Worm (Caenorhabditis elegans) whole organism, early embryonic: ENCODE results near the gene Y94H6A.7.

Experiments
- B0310.2 ChIP-seq: sonication (generic microtip); optimal IDR thresholded peaks from 2 replicates; lab custom pipeline; 2016; ENCODE audit warnings: mild to moderate bottlenecking, missing genetic modification characterization, missing compliant biosample characterization
- F13C5.2 ChIP-seq: sonication (generic microtip); optimal IDR thresholded peaks from 2 replicates; lab custom pipeline; 2017; ENCODE audit warnings: mild to moderate bottlenecking, missing genetic modification characterization, inconsistent platforms, missing compliant biosample characterization
- aly-1 ChIP-seq: sonication (generic microtip); optimal IDR thresholded peaks from 2 replicates; lab custom pipeline; 2016; ENCODE audit warnings: missing genetic modification characterization, missing compliant biosample characterization
- ama-1 ChIP-seq: fragments of 150-350 bp; optimal IDR thresholded peaks from 2 replicates; lab custom pipeline; 2014
- ceh-36 ChIP-seq: sonication (generic microtip); optimal IDR thresholded peaks from 2 replicates; lab custom pipeline; 2016; ENCODE audit warnings: missing genetic modification characterization, inconsistent platforms, missing compliant biosample characterization
- flt-1 ChIP-seq: fragments of 200-800 bp; sonication (Bioruptor generic); IDR thresholded peaks from 2 replicates; pipeline ENCODE4 v1.3.6; 2022; ENCODE audit warnings: missing genetic modification characterization, missing compliant biosample characterization
- hmbx-1 ChIP-seq: sonication (generic microtip); optimal IDR thresholded peaks from 2 replicates; lab custom pipeline; 2016; ENCODE audit warnings: mild to moderate bottlenecking, missing genetic modification characterization, missing compliant biosample characterization
- hmg-4 ChIP-seq: fragments of 200-800 bp; sonication (Bioruptor generic); optimal IDR thresholded peaks from 2 replicates; lab custom pipeline; 2018; ENCODE audit warnings: mild to moderate bottlenecking, missing genetic modification characterization, missing compliant biosample characterization
- hnd-1 ChIP-seq: sonication (generic microtip); optimal IDR thresholded peaks from 2 replicates; lab custom pipeline; 2016; ENCODE audit warnings: missing genetic modification characterization, missing compliant biosample characterization
- scrt-1 ChIP-seq: fragments of 200-800 bp; sonication (Bioruptor generic); IDR thresholded peaks from 2 replicates; pipeline ENCODE4 v1.3.6; 2022; ENCODE audit warnings: missing genetic modification characterization, missing compliant biosample characterization
- tbx-37 ChIP-seq: fragments of 200-800 bp; sonication (Bioruptor generic); conservative IDR thresholded peaks from 2 replicates; pipeline ENCODE4 v1.3.6; 2022; ENCODE audit warnings: missing genetic modification reagents, missing genetic modification characterization, missing compliant biosample characterization
- tra-4 ChIP-seq: sonication (generic microtip); optimal IDR thresholded peaks from 2 replicates; lab custom pipeline; 2017; ENCODE audit warnings: missing genetic modification characterization, missing compliant biosample characterization

ce11 chrIV:2758079-2758478 is 41.7 kb upstream of the Y94H6A.7 start:
- no peak for TF ChIP-seq hnd-1
- no peak for TF ChIP-seq hmbx-1 (tag; lab: Kevin White, UChicago)
- no peak for TF ChIP-seq ceh-36 (tag; lab: Kevin White, UChicago)
- TF ChIP-seq F13C5.2 (tag; lab: Kevin White, UChicago), result no peak
- TF ChIP-seq ama-1, result no peak
- no peak for TF ChIP-seq scrt-1
- TF ChIP-seq tbx-37, result no peak
- no peak for TF ChIP-seq tra-4 (tag; lab: Kevin White, UChicago)
- TF ChIP-seq B0310.2, result no peak
- TF ChIP-seq flt-1, result no peak
- no peak for TF ChIP-seq aly-1 (tag; lab: Kevin White, UChicago)
- TF ChIP-seq hmg-4 (GFP tag; lab: Kevin White, UChicago), result no peak
